Fruit fly (Drosophila melanogaster): Measurements from ENCODE around the gene CG16815.

Gene CG16815

dm6 chr2L:13227242-13227641, 2.4 kb upstream of the CG16815 start, which contains the start of gene CG16813:
TSS of gene CG16813 (plus strand) at chr2L:13227529.
- TF ChIP-seq EcR (GFP tag; optimal IDR thresholded peaks at IDR 0.05) (no peak), CG12605 (GFP tag; IDR thresholded peaks at IDR 0.05) (no peak), CG8159 (tag; optimal IDR thresholded peaks at IDR 0.05) (no peak), gl (tag; optimal IDR thresholded peaks at IDR 0.05) (no peak), CG34367 (tag; optimal IDR thresholded peaks at IDR 0.05) (no peak), Snoo (tag; optimal IDR thresholded peaks at IDR 0.05) (no peak), CG9948 (tag; optimal IDR thresholded peaks at IDR 0.05) (no peak), CG17806 (tag; optimal IDR thresholded peaks at IDR 0.05) (no peak), fd96Ca (GFP tag; IDR thresholded peaks at IDR 0.05) (no peak), CG13204 (GFP tag; optimal IDR thresholded peaks at IDR 0.05) (no peak), CG10348 (GFP tag; IDR thresholded peaks at IDR 0.05) (no peak), CG14655 (GFP tag; optimal IDR thresholded peaks at IDR 0.05) (no peak), CG4496 (GFP tag; IDR thresholded peaks at IDR 0.05) (no peak), Ets98B (GFP tag; IDR thresholded peaks at IDR 0.05) (no peak), CG8301 (tag; optimal IDR thresholded peaks at IDR 0.05) (no peak), D1 (tag; optimal IDR thresholded peaks at IDR 0.05) (no peak), CG32121 (GFP tag; IDR thresholded peaks at IDR 0.05) (no peak), Pif1A (GFP tag; optimal IDR thresholded peaks at IDR 0.05) (no peak), Pif1B (GFP tag; optimal IDR thresholded peaks at IDR 0.05) (no peak), rn (GFP tag; IDR thresholded peaks at IDR 0.05) (no peak)

- no peak for TF ChIP-seq Ets98B (GFP tag; IDR thresholded peaks at IDR 0.05)
- TF ChIP-seq CG8301 (tag; optimal IDR thresholded peaks at IDR 0.05): no peak
- TF ChIP-seq CG13204 (GFP tag; optimal IDR thresholded peaks at IDR 0.05): no peak
- no peak for TF ChIP-seq gl (tag; optimal IDR thresholded peaks at IDR 0.05)
- TF ChIP-seq CG10348 (GFP tag; IDR thresholded peaks at IDR 0.05): no peak
- TF ChIP-seq Pif1A (GFP tag; optimal IDR thresholded peaks at IDR 0.05): no peak
- no peak for TF ChIP-seq EcR (GFP tag; optimal IDR thresholded peaks at IDR 0.05)
- no peak for TF ChIP-seq CG32121 (GFP tag; IDR thresholded peaks at IDR 0.05)
- TF ChIP-seq CG8159 (tag; optimal IDR thresholded peaks at IDR 0.05): no peak
- TF ChIP-seq CG4496 (GFP tag; IDR thresholded peaks at IDR 0.05): no peak
- TF ChIP-seq CG12605 (GFP tag; IDR thresholded peaks at IDR 0.05): no peak
Measured at dm6 chr2L:13231739-13232138, 2.1 kb downstream of the CG16815 start, which contains the start of gene Prosalpha6T. TSS of gene Prosalpha6T (plus strand) at chr2L:13232039.

dm6 chr2L:13234610-13235489, 5.2 kb downstream of the CG16815 start, which contains the start of gene Mabi:
TSS of gene Mabi (minus strand) at chr2L:13234660.
- TF ChIP-seq CG9948 (tag; optimal IDR thresholded peaks at IDR 0.05): no peak
- TF ChIP-seq CG4496 (GFP tag; IDR thresholded peaks at IDR 0.05): no peak
- TF ChIP-seq CG10348 (GFP tag; IDR thresholded peaks at IDR 0.05): no peak
- no peak for TF ChIP-seq CG17806 (tag; optimal IDR thresholded peaks at IDR 0.05)
- TF ChIP-seq D1 (tag; optimal IDR thresholded peaks at IDR 0.05): no peak
- TF ChIP-seq fd96Ca (GFP tag; IDR thresholded peaks at IDR 0.05): no peak
- TF ChIP-seq CG13204 (GFP tag; optimal IDR thresholded peaks at IDR 0.05): no peak
- TF ChIP-seq CG15710 (tag; optimal IDR thresholded peaks at IDR 0.05): no peak
- TF ChIP-seq CG8159 (tag; optimal IDR thresholded peaks at IDR 0.05): no peak
- no peak for TF ChIP-seq CG8301 (tag; optimal IDR thresholded peaks at IDR 0.05)
- TF ChIP-seq CG12605 (GFP tag; IDR thresholded peaks at IDR 0.05): no peak
- TF ChIP-seq CG14655 (GFP tag; optimal IDR thresholded peaks at IDR 0.05): no peak
- no peak for TF ChIP-seq Pif1B (GFP tag; optimal IDR thresholded peaks at IDR 0.05)
- no peak for TF ChIP-seq CG32121 (GFP tag; IDR thresholded peaks at IDR 0.05)
- no peak for TF ChIP-seq rn (GFP tag; IDR thresholded peaks at IDR 0.05)

DNA sequence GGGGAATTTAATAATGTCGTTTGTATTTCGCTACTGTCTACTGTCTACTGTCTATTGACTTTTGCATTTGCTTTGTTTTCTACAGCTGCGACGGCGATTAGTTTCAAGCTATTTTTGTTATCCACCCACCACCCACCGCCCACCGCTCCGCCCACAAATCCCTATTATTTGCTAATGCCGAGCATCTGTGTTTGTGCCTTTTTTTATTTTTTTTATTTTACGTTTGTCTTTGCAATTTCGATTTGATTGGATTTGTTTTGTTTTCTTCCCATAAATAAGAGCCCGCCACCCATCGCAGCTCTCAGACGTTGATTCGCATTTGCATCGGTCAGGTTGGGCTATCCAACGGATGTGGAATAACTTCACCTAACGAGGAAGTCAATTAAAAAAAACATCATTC, 6.6 kb downstream of the CG16815 start, which contains the start of gene Jhbp14:
Gene Jhbp14 (plus strand): TSS at position 301 of the 400 bp plus-strand sequence.
- no peak for TF ChIP-seq CG14655 (GFP tag; optimal IDR thresholded peaks at IDR 0.05)
- TF ChIP-seq Ets98B (GFP tag; IDR thresholded peaks at IDR 0.05): no peak
- no peak for TF ChIP-seq CG8159 (tag; optimal IDR thresholded peaks at IDR 0.05)
- TF ChIP-seq EcR (GFP tag; optimal IDR thresholded peaks at IDR 0.05): no peak
- TF ChIP-seq CG32121 (GFP tag; IDR thresholded peaks at IDR 0.05): no peak
- TF ChIP-seq Pif1A (GFP tag; optimal IDR thresholded peaks at IDR 0.05): no peak
- TF ChIP-seq CG4496 (GFP tag; IDR thresholded peaks at IDR 0.05): no peak
- TF ChIP-seq CG34367 (tag; optimal IDR thresholded peaks at IDR 0.05): no peak
- no peak for TF ChIP-seq CG9948 (tag; optimal IDR thresholded peaks at IDR 0.05)
- no peak for TF ChIP-seq Pif1B (GFP tag; optimal IDR thresholded peaks at IDR 0.05)
- no peak for TF ChIP-seq D1 (tag; optimal IDR thresholded peaks at IDR 0.05)
- TF ChIP-seq CG13204 (GFP tag; optimal IDR thresholded peaks at IDR 0.05): no peak
- no peak for TF ChIP-seq CG15710 (tag; optimal IDR thresholded peaks at IDR 0.05)
- TF ChIP-seq rn (GFP tag; IDR thresholded peaks at IDR 0.05): no peak
- TF ChIP-seq CG12605 (GFP tag; IDR thresholded peaks at IDR 0.05): no peak
- no peak for TF ChIP-seq CG17806 (tag; optimal IDR thresholded peaks at IDR 0.05)
- no peak for TF ChIP-seq CG10348 (GFP tag; IDR thresholded peaks at IDR 0.05)
- no peak for TF ChIP-seq Snoo (tag; optimal IDR thresholded peaks at IDR 0.05)
- TF ChIP-seq CG8301 (tag; optimal IDR thresholded peaks at IDR 0.05): no peak

DNA sequence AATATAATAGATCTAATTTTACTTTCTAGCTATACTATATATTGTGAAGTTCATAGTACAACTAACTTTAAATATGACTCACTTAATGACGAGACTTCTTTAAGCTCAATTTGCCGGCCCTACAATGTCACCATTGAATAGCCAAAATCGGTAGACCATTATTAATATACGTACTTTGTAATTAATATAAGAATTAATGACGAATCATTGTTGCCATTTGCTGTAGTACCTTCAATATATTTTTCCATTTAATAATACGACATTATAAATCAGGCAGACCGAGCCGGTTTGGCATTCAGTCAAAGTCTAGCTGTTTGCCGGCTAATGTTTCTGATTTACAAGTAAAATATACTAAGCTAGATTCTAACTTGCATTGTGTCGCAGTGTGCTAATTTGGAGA, 10.1 kb downstream of the CG16815 start, which contains the start of gene Jhbp13:
Gene Jhbp13 (plus strand): TSS at position 301 of the 400 bp plus-strand sequence.
- TF ChIP-seq CG32121 (GFP tag; IDR thresholded peaks at IDR 0.05) (no peak), CG4496 (GFP tag; IDR thresholded peaks at IDR 0.05) (no peak), CG17806 (tag; optimal IDR thresholded peaks at IDR 0.05) (no peak), CG8301 (tag; optimal IDR thresholded peaks at IDR 0.05) (no peak), EcR (GFP tag; optimal IDR thresholded peaks at IDR 0.05) (no peak), Snoo (tag; optimal IDR thresholded peaks at IDR 0.05) (no peak), CG13204 (GFP tag; optimal IDR thresholded peaks at IDR 0.05) (no peak), Ets98B (GFP tag; IDR thresholded peaks at IDR 0.05) (no peak), CG15710 (tag; optimal IDR thresholded peaks at IDR 0.05) (no peak), Pif1B (GFP tag; optimal IDR thresholded peaks at IDR 0.05) (no peak), CG8159 (tag; optimal IDR thresholded peaks at IDR 0.05) (no peak), CG9948 (tag; optimal IDR thresholded peaks at IDR 0.05) (no peak), CG14655 (GFP tag; optimal IDR thresholded peaks at IDR 0.05) (no peak), CG34367 (tag; optimal IDR thresholded peaks at IDR 0.05) (no peak), Pif1A (GFP tag; optimal IDR thresholded peaks at IDR 0.05) (no peak), fd96Ca (GFP tag; IDR thresholded peaks at IDR 0.05) (no peak), rn (GFP tag; IDR thresholded peaks at IDR 0.05) (no peak), CG10348 (GFP tag; IDR thresholded peaks at IDR 0.05) (no peak)
